Fruit fly (Drosophila melanogaster) whole organism, wandering third instar larva: Measurements from ENCODE around the gene CG10702.

Experiments
- CG32264 ChIP-seq: fragments of 200-800 bp; sonication (Bioruptor generic); optimal IDR thresholded peaks from 2 replicates; lab custom pipeline; 2016; ENCODE audit warnings: missing biosample characterization, missing genetic modification characterization
- pan ChIP-seq: fragments of >200 bp; optimal IDR thresholded peaks from 2 replicates; lab custom pipeline; 2017

dm6 chr2L:19098668-19099067 lies 29.0 kb upstream of the CG10702 start:
- TF ChIP-seq CG32264 (GFP tag; lab: Kevin White, UChicago) (no peak), pan (lab: Kevin White, UChicago) (no peak)
